Fruit fly (Drosophila melanogaster) whole organism, wandering third instar larva: Measurements from ENCODE around the gene RpL10Ab.

Source experiments
- Abd-B ChIP-seq: fragments of >200 bp; optimal IDR thresholded peaks from 2 replicates; lab custom pipeline; 2017; ENCODE audit warnings: missing biosample characterization, missing genetic modification characterization
- CG32264 ChIP-seq: fragments of 200-800 bp; sonication (Bioruptor generic); optimal IDR thresholded peaks from 2 replicates; lab custom pipeline; 2016; ENCODE audit warnings: missing biosample characterization, missing genetic modification characterization
- CG9705 ChIP-seq: fragments of 200-800 bp; sonication (Bioruptor generic); optimal IDR thresholded peaks from 2 replicates; lab custom pipeline; 2018; ENCODE audit warnings: missing biosample characterization, mild to moderate bottlenecking, missing genetic modification characterization
- Dfd ChIP-seq: fragments of >200 bp; optimal IDR thresholded peaks from 2 replicates; lab custom pipeline; 2017; ENCODE audit warnings: missing biosample characterization, missing genetic modification characterization
- Dif ChIP-seq: fragments of 200-275, 200-300 bp; sonication (Bioruptor generic); optimal IDR thresholded peaks from 2 replicates; lab custom pipeline; 2018; ENCODE audit warnings: missing biosample characterization, missing genetic modification characterization; ENCODE audit not compliant: partially characterized antibody
- GATAd ChIP-seq: sonication (Bioruptor generic); optimal IDR thresholded peaks from 2 replicates; lab custom pipeline; 2016; ENCODE audit warnings: missing biosample characterization, missing genetic modification characterization
- HLH106 ChIP-seq: fragments of 200-800 bp; optimal IDR thresholded peaks from 3 replicates; lab custom pipeline; 2019; ENCODE audit warnings: missing biosample characterization, mild to moderate bottlenecking, missing genetic modification characterization, moderate library complexity
- Hnf4 ChIP-seq: fragments of 200-800 bp; sonication (Bioruptor generic); optimal IDR thresholded peaks from 2 replicates; lab custom pipeline; 2016; ENCODE audit warnings: missing biosample characterization, mild to moderate bottlenecking, missing genetic modification characterization
- Hr78 ChIP-seq: fragments of >200 bp; optimal IDR thresholded peaks from 2 replicates; lab custom pipeline; 2017; ENCODE audit warnings: missing biosample characterization, missing genetic modification characterization
- Hr83 ChIP-seq: fragments of 200-300 bp; sonication (Bioruptor generic); optimal IDR thresholded peaks from 2 replicates; lab custom pipeline; 2016; ENCODE audit warnings: missing biosample characterization, mild to moderate bottlenecking, missing genetic modification characterization, moderate library complexity; ENCODE audit not compliant: poor library complexity, severe bottlenecking
- Jra ChIP-seq: sonication (Bioruptor generic); optimal IDR thresholded peaks from 2 replicates; lab custom pipeline; 2016; ENCODE audit warnings: missing biosample characterization, missing genetic modification characterization
- Mio ChIP-seq: sonication (Bioruptor generic); optimal IDR thresholded peaks from 2 replicates; lab custom pipeline; 2016; ENCODE audit warnings: missing biosample characterization, missing genetic modification characterization
- Myc ChIP-seq: fragments of >200 bp; optimal IDR thresholded peaks from 2 replicates; lab custom pipeline; 2017
- N ChIP-seq: fragments of >200 bp; optimal IDR thresholded peaks from 2 replicates; lab custom pipeline; 2018; ENCODE audit warnings: missing biosample characterization, missing external identifiers, missing genetic modification characterization
- OdsH ChIP-seq: fragments of 200-800 bp; sonication (Bioruptor generic); optimal IDR thresholded peaks from 2 replicates; lab custom pipeline; 2016; ENCODE audit warnings: missing biosample characterization, mild to moderate bottlenecking, missing genetic modification characterization
- Rel ChIP-seq, 2 experiments: fragments of 200-800 bp; sonication (Bioruptor generic) in 1 of 2; optimal IDR thresholded peaks; 2 replicates in 1 of 2; 3 replicates in 1 of 2; lab custom pipeline; 2016 to 2019; ENCODE audit warnings: mild to moderate bottlenecking in 2 of 2, missing biosample characterization in 2 of 2, missing genetic modification characterization in 2 of 2, moderate library complexity in 1 of 2
- Sp1 ChIP-seq: fragments of 200-800 bp; sonication (Bioruptor generic); optimal IDR thresholded peaks from 3 replicates; lab custom pipeline; 2019; ENCODE audit warnings: missing biosample characterization, mild to moderate bottlenecking, missing genetic modification characterization, moderate library complexity
- Vsx2 ChIP-seq: fragments of 200-300, 225-300 bp; sonication (Bioruptor generic); optimal IDR thresholded peaks from 2 replicates; lab custom pipeline; 2018; ENCODE audit warnings: missing biosample characterization, missing genetic modification characterization; ENCODE audit not compliant: partially characterized antibody
- br ChIP-seq: fragments of 200-800 bp; sonication (Bioruptor generic); optimal IDR thresholded peaks from 2 replicates; lab custom pipeline; 2016; ENCODE audit warnings: missing biosample characterization, missing genetic modification characterization
- brk ChIP-seq: fragments of 200-800 bp; sonication (Bioruptor generic); optimal IDR thresholded peaks from 2 replicates; lab custom pipeline; 2016; ENCODE audit warnings: missing biosample characterization, mild to moderate bottlenecking, missing genetic modification characterization
- dl ChIP-seq, 2 experiments: fragments of 175-275, 200-275 bp in 1 of 2; fragments of 200-275 bp in 1 of 2; sonication (Bioruptor generic); optimal IDR thresholded peaks; lab custom pipeline; 2018; ENCODE audit warnings: mild to moderate bottlenecking in 2 of 2, missing biosample characterization in 2 of 2, missing genetic modification characterization in 2 of 2, moderate library complexity in 2 of 2; ENCODE audit not compliant: partially characterized antibody in 2 of 2, insufficient read depth in 1 of 2
- dmrt93B ChIP-seq: fragments of 200-800 bp; sonication (Bioruptor generic); optimal IDR thresholded peaks from 2 replicates; lab custom pipeline; 2018; ENCODE audit warnings: missing biosample characterization, mild to moderate bottlenecking, missing genetic modification characterization
- dsf ChIP-seq: sonication (Bioruptor generic); optimal IDR thresholded peaks from 2 replicates; lab custom pipeline; 2016; ENCODE audit warnings: missing biosample characterization, missing genetic modification characterization, borderline replicate concordance
- ey ChIP-seq: fragments of 200-800 bp; sonication (Bioruptor generic); optimal IDR thresholded peaks from 2 replicates; lab custom pipeline; 2016; ENCODE audit warnings: missing biosample characterization, missing genetic modification characterization
- foxo ChIP-seq, 2 experiments: fragments of 200-800 bp; sonication (Bioruptor generic); optimal IDR thresholded peaks; 2 replicates in 1 of 2; 3 replicates in 1 of 2; lab custom pipeline; 2016 to 2017; ENCODE audit warnings: missing biosample characterization in 2 of 2, missing genetic modification characterization in 2 of 2
- fru ChIP-seq: fragments of 200-800 bp; sonication (Bioruptor generic); optimal IDR thresholded peaks from 3 replicates; lab custom pipeline; 2016; ENCODE audit warnings: missing biosample characterization, mild to moderate bottlenecking, missing genetic modification characterization
- h ChIP-seq: fragments of 200-800 bp; sonication (Bioruptor generic); optimal IDR thresholded peaks from 3 replicates; lab custom pipeline; 2016; ENCODE audit warnings: missing biosample characterization, mild to moderate bottlenecking, missing genetic modification characterization
- jim ChIP-seq: fragments of 175-275, 200-325 bp; sonication (Bioruptor generic); optimal IDR thresholded peaks from 2 replicates; lab custom pipeline; 2016; ENCODE audit warnings: missing biosample characterization, mild to moderate bottlenecking, missing genetic modification characterization
- lola ChIP-seq: fragments of >200 bp; optimal IDR thresholded peaks from 2 replicates; lab custom pipeline; 2017; ENCODE audit warnings: missing biosample characterization, missing genetic modification characterization
- pan ChIP-seq: fragments of >200 bp; optimal IDR thresholded peaks from 2 replicates; lab custom pipeline; 2017
- psq ChIP-seq: fragments of 200-800 bp; sonication (Bioruptor generic); optimal IDR thresholded peaks from 3 replicates; lab custom pipeline; 2017; ENCODE audit warnings: missing biosample characterization, mild to moderate bottlenecking, missing genetic modification characterization, moderate library complexity
- rgr ChIP-seq: fragments of 200-800 bp; sonication (Bioruptor generic); optimal IDR thresholded peaks from 3 replicates; lab custom pipeline; 2016; ENCODE audit warnings: missing biosample characterization, mild to moderate bottlenecking, missing genetic modification characterization
- sage ChIP-seq: fragments of 200-800 bp; sonication (Bioruptor generic); optimal IDR thresholded peaks from 2 replicates; lab custom pipeline; 2016; ENCODE audit warnings: missing biosample characterization, mild to moderate bottlenecking, missing genetic modification characterization
- sv ChIP-seq: fragments of 200-800 bp; sonication (Bioruptor generic); optimal IDR thresholded peaks from 3 replicates; lab custom pipeline; 2016; ENCODE audit warnings: missing biosample characterization, missing genetic modification characterization
- tai ChIP-seq: sonication (Bioruptor generic); optimal IDR thresholded peaks from 2 replicates; lab custom pipeline; 2016; ENCODE audit warnings: missing biosample characterization, missing genetic modification characterization
- usp ChIP-seq: fragments of >200 bp; optimal IDR thresholded peaks from 2 replicates; lab custom pipeline; 2017; ENCODE audit warnings: missing biosample characterization, missing genetic modification characterization
- woc ChIP-seq: sonication (Bioruptor generic); optimal IDR thresholded peaks from 2 replicates; lab custom pipeline; 2016; ENCODE audit warnings: missing biosample characterization, mild to moderate bottlenecking, missing genetic modification characterization

Gene RpL10Ab

dm6 chr3L:11785291-11785690, 37.4 kb upstream of the RpL10Ab start:
- TF ChIP-seq dl (GFP tag; optimal IDR thresholded peaks at IDR 0.05; lab: Kevin White, UChicago; ENCODE audit: insufficient read depth in 1 of 2, partially characterized antibody in 2 of 2): no peak
- TF ChIP-seq Myc (lab: Kevin White, UChicago): no peak
- no peak for TF ChIP-seq Dif (GFP tag; lab: Kevin White, UChicago)
- peak; percentile 56 for TF ChIP-seq rgr (GFP tag; lab: Kevin White, UChicago)
- TF ChIP-seq fru (GFP tag; lab: Kevin White, UChicago): peak; percentile 41
- no peak for TF ChIP-seq Vsx2
- TF ChIP-seq lola (GFP tag; lab: Kevin White, UChicago): no peak
- TF ChIP-seq ey (GFP tag; lab: Kevin White, UChicago): peak; percentile 48
- peak; percentile 27 for TF ChIP-seq OdsH (GFP tag; lab: Kevin White, UChicago)
- no peak for TF ChIP-seq Sp1 (GFP tag; lab: Kevin White, UChicago)
- no peak for TF ChIP-seq tai (GFP tag; lab: Kevin White, UChicago)
- TF ChIP-seq Abd-B (GFP tag; lab: Kevin White, UChicago): no peak

dm6 chr3L:11788195-11788594, 34.5 kb upstream of the RpL10Ab start:
- no peak for TF ChIP-seq sv (GFP tag; lab: Kevin White, UChicago)
- TF ChIP-seq Hr83 (GFP tag; lab: Kevin White, UChicago): peak; percentile 62
- TF ChIP-seq brk: no peak
- no peak for TF ChIP-seq Myc (lab: Kevin White, UChicago)
- no peak for TF ChIP-seq Sp1 (GFP tag; lab: Kevin White, UChicago)
- no peak for TF ChIP-seq Mio (GFP tag; lab: Kevin White, UChicago)
- TF ChIP-seq Dfd: no peak
- TF ChIP-seq lola (GFP tag; lab: Kevin White, UChicago): no peak
- TF ChIP-seq OdsH (GFP tag; lab: Kevin White, UChicago): peak; percentile 25
- TF ChIP-seq dl (GFP tag; optimal IDR thresholded peaks at IDR 0.05; lab: Kevin White, UChicago; ENCODE audit: insufficient read depth in 1 of 2, partially characterized antibody in 2 of 2): no peak
- peak; percentile 48 for TF ChIP-seq psq (GFP tag; lab: Kevin White, UChicago)
- no peak for TF ChIP-seq sage (GFP tag; lab: Kevin White, UChicago)
- TF ChIP-seq foxo (GFP tag; optimal IDR thresholded peaks at IDR 0.05; lab: Kevin White, UChicago): peak in 1 of 2 experiments; percentile 8
- TF ChIP-seq Vsx2: no peak
- no peak for TF ChIP-seq CG32264 (GFP tag; lab: Kevin White, UChicago)
- no peak for TF ChIP-seq CG9705 (GFP tag; lab: Kevin White, UChicago)
- TF ChIP-seq woc (GFP tag; lab: Kevin White, UChicago): no peak
- TF ChIP-seq Abd-B (GFP tag; lab: Kevin White, UChicago): no peak
- TF ChIP-seq Hr78 (GFP tag; lab: Kevin White, UChicago): no peak
- TF ChIP-seq rgr (GFP tag; lab: Kevin White, UChicago): peak; percentile 54
- no peak for TF ChIP-seq HLH106 (tag; lab: Kevin White, UChicago)
- TF ChIP-seq usp (GFP tag; lab: Kevin White, UChicago): no peak
- no peak for TF ChIP-seq dsf (GFP tag; lab: Kevin White, UChicago)
- no peak for TF ChIP-seq dmrt93B (GFP tag; lab: Kevin White, UChicago)
- TF ChIP-seq Jra (GFP tag; lab: Kevin White, UChicago): no peak
- peak; percentile 40 for TF ChIP-seq h (GFP tag; lab: Kevin White, UChicago)
- TF ChIP-seq ey (GFP tag; lab: Kevin White, UChicago): no peak
- TF ChIP-seq br: peak; percentile 44
- TF ChIP-seq tai (GFP tag; lab: Kevin White, UChicago): no peak
- no peak for TF ChIP-seq Hnf4
- TF ChIP-seq GATAd (GFP tag; lab: Kevin White, UChicago): no peak
- TF ChIP-seq N (GFP tag; lab: Kevin White, UChicago): no peak
- TF ChIP-seq Dif (GFP tag; lab: Kevin White, UChicago): no peak
- peak; percentile 10 for TF ChIP-seq Rel (GFP tag; optimal IDR thresholded peaks at IDR 0.05; lab: Kevin White, UChicago)
- TF ChIP-seq Rel (tag; optimal IDR thresholded peaks at IDR 0.05; lab: Kevin White, UChicago): peak; percentile 85
- no peak for TF ChIP-seq jim (GFP tag; lab: Kevin White, UChicago)
- no peak for TF ChIP-seq fru (GFP tag; lab: Kevin White, UChicago)
- TF ChIP-seq pan: no peak
